Fruit fly (Drosophila melanogaster) whole organism, larva: Measurements from ENCODE around the gene CG10019.

ENCODE experiments used
- noc ChIP-seq: fragments of 200-800 bp; sonication (Bioruptor generic); optimal IDR thresholded peaks from 3 replicates; lab custom pipeline; 2019; ENCODE audit warnings: missing biosample characterization, mild to moderate bottlenecking, missing genetic modification characterization, moderate library complexity

The CG10019 gene

DNA sequence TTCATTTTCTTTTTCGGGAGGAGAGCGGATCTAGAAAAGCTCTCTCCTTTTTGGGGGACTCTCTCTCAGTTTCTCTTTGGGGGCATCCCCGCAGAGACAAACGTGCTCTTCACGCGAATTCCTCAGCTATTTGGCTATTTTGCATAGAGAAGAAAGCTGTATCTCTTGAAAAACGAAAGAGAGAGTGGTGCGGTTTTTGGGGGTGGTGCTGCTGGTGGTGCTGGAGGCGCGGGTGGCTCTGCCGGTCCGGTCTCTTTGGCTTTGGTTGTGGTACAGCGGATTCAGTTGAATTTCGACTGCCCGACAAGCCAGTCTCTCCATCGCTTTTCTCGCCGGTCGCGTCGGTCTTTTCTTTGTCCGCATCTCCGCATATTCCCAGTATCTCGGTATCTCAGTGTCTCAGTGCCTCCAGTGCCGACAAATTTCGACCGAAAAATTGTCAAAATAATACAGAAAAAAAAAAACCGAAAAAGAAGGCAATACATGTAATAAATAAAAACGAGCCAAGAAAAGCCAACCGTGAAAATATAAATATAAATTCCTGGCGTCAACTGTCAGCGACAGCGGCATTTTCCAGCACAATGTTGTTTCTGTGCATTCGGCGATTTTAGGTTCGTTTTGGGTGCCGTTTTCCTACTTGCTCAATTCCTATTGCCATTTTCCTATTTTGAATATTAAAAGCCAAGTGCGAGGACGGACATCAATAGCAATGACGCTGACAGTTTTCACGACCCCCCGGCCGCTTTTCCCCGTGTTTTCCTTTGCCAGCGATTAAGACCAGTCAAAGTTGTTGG lies at the start of gene CG10019:
CG10019 (plus strand) TSS at position 285 of the 794 bp plus-strand sequence.
- TF ChIP-seq noc (tag; lab: Kevin White, UChicago) = no peak

DNA sequence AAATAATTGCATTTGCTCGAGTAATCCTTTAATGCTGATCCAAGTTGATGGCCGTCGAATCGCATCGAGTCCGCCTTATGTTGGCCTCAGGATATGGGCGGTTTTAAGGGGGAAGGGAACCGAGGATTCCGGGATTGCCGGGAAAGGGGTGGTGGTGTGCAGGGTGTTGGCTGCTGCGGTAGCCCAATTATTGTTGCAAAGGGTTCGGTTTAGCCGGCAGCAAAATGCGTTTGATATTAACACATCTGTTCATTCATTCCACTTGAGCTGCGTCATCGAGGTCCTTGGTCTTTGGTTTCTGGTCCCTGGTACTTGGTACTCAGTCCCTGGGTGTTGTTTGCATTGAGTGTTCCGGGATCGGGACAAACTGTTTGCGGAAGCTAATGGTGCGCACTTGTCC lies 48.9 kb upstream of the CG10019 start:
- TF ChIP-seq noc (tag; lab: Kevin White, UChicago) = no peak

DNA sequence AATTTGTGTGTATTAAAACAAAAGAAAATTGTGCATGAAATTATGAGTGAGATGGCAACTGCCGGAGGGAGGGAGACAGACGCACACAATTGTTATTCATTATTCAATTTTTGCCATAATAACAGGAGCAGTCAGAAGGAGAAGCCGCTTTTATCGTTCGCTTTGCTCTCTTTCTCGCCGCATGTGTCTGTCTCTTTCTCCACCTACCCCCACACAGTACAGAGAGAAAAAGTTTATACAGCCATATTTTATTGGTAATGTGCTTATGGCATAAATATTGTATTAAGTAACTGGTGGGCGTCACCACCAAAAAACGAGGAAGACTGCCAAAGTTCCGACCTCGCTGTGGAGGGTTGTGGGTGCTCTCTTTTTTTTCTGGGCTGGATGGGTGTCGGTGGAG lies 47.8 kb upstream of the CG10019 start:
- TF ChIP-seq noc (tag; lab: Kevin White, UChicago) = no peak

DNA sequence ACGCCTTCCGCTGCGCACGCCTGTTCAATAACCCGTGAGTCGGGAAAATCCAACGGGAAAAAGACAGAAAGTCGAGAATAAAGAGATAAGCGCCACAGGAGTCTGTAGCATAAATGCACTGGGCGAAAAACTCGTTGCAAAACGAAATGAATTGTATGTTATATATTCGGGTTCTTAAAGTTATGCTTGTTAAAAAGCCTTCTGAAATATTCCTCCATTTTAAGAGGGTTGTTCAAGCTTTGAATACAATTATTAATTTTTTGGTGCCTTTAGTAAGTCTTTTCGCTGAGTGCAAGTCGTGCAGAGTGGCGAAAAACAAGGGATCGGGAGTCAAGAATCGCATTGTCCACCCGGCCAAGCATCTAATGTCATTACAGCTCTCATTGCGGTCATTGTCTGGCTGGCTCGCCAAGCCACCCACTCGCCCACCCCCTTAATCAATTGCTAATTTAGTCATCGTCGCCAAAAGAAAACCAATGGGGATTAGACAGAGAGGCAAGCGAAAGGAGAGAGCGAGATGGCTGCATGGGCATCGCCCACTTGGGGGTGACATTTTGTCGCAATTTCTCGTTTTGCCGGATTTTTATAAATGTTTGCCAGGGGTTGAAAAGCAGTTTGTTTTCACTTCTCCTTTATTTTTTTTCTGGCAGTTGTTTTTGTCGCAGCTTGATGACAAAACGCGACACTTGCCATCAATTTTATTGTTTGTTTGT lies 45.0 kb upstream of the CG10019 start:
- TF ChIP-seq noc (tag; lab: Kevin White, UChicago) = no peak

DNA sequence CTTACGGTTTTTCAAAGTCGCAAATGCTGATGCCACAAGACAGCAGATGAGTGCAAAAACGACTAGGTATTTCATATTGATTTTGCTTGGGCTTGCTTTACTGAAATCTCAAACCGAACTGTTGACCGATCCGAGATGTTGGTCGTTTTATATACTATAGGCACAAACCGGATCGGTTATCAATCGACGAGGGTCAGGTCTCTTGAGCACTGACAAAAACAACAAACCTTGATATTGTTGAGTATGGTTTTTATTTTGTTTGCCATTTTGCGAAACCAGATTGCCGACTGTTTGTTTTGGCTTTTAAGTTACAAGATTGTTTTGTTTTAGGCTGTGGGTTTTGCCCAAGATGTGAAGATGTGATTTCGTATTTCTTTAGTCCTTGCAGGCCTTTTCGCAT lies 37.8 kb upstream of the CG10019 start, which contains the start of gene CG16704:
CG16704 (minus strand) TSS at position 122 of the 400 bp plus-strand sequence.
- TF ChIP-seq noc (tag; lab: Kevin White, UChicago) = no peak

DNA sequence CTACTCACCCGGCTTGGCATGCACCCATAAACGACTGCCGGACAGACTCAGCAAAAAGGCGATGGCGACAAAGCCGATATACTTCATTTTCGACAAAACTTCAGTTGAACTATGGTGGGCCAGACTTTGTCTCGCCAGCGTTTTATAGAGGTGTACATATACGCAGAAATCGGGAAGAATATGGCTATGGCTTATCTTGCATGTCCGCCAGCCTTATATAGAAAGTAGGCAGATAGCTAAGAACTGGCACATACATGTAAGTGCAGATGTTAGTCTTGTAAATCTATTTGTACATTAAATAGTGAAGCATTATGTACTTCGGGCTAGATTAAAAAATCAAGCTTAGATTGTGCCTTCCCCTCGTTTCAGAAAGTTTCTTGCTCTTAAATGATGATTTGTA lies 37.2 kb upstream of the CG10019 start, which contains the start of gene CG3513:
CG3513 (minus strand) TSS at position 101 of the 400 bp plus-strand sequence.
- TF ChIP-seq noc (tag; lab: Kevin White, UChicago) = no peak

DNA sequence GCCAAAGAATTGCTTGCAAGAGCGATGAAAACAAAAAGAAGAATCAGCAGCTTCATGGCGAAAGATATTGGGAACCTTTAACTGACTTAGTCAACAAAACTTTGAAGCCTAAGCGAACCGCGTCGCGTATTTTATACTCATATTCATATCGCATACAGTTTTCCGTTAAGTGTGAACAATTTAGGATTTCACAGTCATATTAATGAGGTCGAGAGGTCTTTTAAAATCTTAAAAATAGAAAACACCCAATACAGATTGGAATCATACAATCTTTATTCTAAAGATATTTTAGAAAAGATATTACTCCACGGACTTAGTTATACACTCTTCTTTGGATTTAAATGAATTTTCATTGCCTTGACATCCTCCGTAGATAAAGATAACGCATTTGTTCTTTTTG lies 36.5 kb upstream of the CG10019 start, which contains the start of gene Acp24A4:
Acp24A4 (minus strand) TSS at position 101 of the 400 bp plus-strand sequence.
- no peak for TF ChIP-seq noc (tag; lab: Kevin White, UChicago)

DNA sequence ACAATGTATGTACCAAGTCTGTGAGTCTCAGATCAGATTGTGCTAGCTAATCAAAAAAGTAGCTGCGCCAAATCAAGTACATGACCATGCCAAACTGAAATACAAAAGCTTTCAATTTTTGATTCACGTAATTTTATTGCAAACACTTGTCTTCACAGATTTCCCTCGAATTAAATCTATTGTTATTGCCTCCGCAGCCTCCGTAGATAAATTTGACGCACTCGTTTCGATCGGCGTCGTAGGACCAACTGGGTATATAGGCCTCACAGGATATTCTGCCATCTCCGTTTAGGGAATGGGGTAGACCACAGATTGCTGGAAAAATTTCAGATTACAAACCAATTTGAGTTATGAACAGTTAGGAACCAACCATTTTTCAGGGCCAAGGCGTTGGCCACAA lies 35.3 kb upstream of the CG10019 start, which contains the start of gene CG43165:
CG43165 (minus strand) TSS at position 101 of the 400 bp plus-strand sequence.
- TF ChIP-seq noc (tag; lab: Kevin White, UChicago) = no peak

DNA sequence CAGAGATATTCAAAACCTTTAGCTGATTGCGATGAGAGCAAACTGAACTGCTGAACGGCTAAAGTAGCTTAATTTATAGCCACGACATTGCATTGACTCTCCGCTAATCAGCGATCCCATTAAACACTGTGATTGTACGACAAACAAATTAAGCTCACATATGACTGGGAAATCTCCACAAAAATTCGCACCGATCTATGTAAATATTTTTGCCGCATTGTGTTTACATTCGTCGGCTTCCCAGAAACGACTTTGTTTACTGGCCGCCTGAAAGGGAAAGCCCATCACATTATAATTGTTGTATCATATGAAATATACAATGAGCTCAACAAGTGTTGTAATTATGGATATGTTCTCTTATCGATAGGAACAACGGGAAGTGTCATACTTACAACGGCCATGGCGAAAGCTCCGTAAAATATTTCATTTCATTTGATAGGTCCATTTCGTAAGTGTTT lies 34.9 kb upstream of the CG10019 start, which contains the start of gene CG16713:
CG16713 (minus strand) TSS at position 51 of the 458 bp plus-strand sequence.
- TF ChIP-seq noc (tag; lab: Kevin White, UChicago) = no peak

DNA sequence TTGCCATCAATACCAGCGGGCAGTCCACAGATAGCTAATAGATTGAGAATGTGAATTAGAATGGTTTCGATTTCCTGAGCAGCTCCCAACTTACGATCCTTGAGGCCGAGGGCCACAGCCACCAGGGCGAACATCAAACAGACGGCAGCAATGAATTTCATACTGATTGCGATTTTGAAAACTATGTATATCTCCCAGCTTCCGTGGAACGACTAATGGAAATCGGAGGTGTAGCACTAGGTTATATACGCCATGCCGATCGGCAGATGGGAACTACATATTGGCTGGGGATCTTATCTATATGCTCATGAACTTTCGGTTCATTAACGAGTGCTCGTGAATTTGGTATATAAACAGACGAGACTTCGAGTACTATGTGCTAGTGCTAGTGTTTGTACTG lies 33.8 kb upstream of the CG10019 start, which contains the start of gene IM33:
IM33 (minus strand) TSS at position 221 of the 400 bp plus-strand sequence.
- TF ChIP-seq noc (tag; lab: Kevin White, UChicago) = peak; percentile 13

DNA sequence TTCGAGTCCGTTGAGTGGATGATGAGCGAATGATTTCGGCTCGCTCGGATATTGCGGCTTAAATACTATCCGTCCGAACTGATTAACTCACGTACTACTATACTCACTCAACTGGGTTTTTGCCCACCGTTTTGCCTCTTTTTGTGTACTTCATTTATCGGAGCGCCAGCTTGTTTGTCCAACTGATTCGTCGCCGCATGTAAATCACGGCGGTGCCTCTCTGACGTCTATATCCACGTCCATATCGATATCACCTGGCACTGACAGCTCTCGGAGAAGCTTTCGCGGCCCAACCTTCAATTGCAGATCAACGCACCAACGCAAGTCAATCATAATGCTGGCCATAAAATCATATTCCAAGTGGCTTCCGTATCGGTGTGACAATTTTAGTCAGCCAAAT lies 32.5 kb upstream of the CG10019 start, which contains the start of gene CG3604:
CG3604 (minus strand) TSS at position 101 of the 400 bp plus-strand sequence.
- TF ChIP-seq noc (tag; lab: Kevin White, UChicago) = no peak

DNA sequence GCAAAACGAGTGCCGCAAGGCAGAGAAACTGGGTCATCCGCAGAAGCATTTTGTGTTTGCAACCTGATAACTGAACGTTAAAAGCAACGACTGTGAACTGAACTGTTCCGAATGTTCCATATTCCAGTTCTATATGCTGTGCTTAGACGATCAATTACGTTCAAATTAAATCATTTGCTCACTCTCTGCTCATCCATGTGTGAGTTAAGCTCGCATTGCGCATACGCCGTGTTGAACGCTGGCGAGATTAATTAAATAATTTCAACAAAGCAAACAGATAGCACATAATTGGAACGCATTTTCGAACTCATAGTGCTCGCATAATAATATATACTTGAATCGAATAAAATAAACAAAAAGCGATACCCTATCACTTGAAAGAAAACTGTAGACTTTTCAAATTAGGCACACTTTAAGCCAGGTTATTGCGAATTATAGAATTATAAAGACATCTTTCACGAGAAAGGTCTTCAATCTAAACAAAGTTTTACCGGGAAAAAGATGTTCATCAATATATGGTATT lies 31.2 kb upstream of the CG10019 start, which contains the start of the genes CG10031 and CG42464:
CG10031 (minus strand) TSS at position 101 of the 523 bp plus-strand sequence.
CG42464 (plus strand) TSS at position 473 of the 523 bp plus-strand sequence.
- TF ChIP-seq noc (tag; lab: Kevin White, UChicago) = no peak

DNA sequence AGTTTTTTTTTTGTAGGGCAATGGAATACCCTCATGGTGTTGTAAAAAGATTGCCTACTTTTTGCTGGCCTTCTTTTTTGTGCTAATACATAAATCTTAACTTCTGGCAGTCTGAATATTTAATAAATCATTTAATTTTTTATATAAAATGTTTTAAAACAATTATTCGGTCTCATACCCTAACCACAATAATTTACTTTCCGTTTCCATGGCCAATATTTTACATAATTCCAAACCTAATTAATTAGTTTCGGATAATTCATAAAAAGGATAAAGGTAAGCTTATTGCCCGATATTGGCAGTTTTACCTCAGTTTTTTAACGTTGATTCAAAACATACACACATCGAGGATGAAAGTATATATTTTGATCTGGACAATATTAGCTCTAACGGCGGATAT lies 30.4 kb upstream of the CG10019 start, which contains the start of gene CG42465:
CG42465 (plus strand) TSS at position 301 of the 400 bp plus-strand sequence.
- no peak for TF ChIP-seq noc (tag; lab: Kevin White, UChicago)

DNA sequence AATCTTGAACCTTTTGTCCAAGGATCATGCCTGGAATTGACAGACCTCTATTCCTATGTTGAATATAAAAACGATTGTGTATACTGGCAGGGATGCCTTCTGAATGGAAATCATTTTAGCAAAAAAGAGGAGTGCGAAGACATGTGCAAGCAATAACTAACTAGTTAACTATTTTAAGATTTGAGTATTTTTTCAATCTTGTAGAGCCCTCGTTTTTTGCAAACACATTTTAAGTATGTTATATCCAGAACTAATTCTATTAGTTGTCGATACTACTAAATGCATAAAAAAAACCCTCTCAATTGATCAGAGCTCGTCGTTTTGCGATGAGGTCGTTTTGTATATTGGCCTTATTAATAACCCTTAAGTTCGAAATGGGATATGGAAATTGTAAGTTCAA lies 29.9 kb upstream of the CG10019 start, which contains the start of gene Sfp24C1:
Sfp24C1 (plus strand) TSS at position 301 of the 400 bp plus-strand sequence.
- TF ChIP-seq noc (tag; lab: Kevin White, UChicago) = no peak

DNA sequence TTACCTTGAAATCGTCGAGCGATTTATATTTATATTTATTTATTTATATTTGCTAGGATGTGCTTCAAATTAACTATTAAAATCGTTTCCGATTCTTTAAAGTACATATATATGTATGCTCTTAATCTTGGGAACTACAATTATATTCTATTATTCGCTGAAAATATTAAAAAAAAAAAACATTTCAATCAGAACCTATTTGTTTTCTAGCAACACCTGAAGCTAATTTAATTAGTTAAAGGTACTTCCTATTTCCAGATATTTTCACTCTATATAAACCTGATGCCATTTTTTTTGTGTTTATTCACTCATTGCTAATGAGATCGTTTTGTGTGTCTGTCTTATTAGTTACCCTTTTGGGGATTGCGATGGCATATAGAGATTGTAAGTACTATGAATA lies 29.3 kb upstream of the CG10019 start, which contains the start of gene CG42467:
CG42467 (plus strand) TSS at position 301 of the 400 bp plus-strand sequence.
- no peak for TF ChIP-seq noc (tag; lab: Kevin White, UChicago)
